Worm (Caenorhabditis elegans): ENCODE results near the gene C11H1.5.

ce11 chrX:14329348-14329747 lies 26.4 kb upstream of the C11H1.5 start:
- TF ChIP-seq snpc-4 (tag; optimal IDR thresholded peaks at IDR 0.05) (no peak), saeg-2 (GFP tag; IDR thresholded peaks at IDR 0.05) (no peak), dpl-1 (GFP tag; optimal IDR thresholded peaks at IDR 0.05) (no peak), egl-27 (tag; optimal IDR thresholded peaks at IDR 0.05) (no peak), cey-2 (tag; optimal IDR thresholded peaks at IDR 0.05; ENCODE audit: borderline replicate concordance, insufficient read depth) (no peak), dmd-8 (GFP tag; IDR thresholded peaks at IDR 0.05) (no peak), lin-1 (GFP tag; IDR thresholded peaks at IDR 0.05) (no peak), F49E8.2 (tag; optimal IDR thresholded peaks at IDR 0.05; ENCODE audit: borderline replicate concordance) (no peak), snpc-1.2 (GFP tag; IDR thresholded peaks at IDR 0.05) (no peak), T26A8.4 (GFP tag; IDR thresholded peaks at IDR 0.05) (no peak), R02D3.7 (tag; optimal IDR thresholded peaks at IDR 0.05) (no peak), pha-4 (GFP tag; IDR thresholded peaks at IDR 0.05) (no peak), pha-4 (tag; optimal IDR thresholded peaks at IDR 0.05) (no peak), skn-1 (tag; optimal IDR thresholded peaks at IDR 0.05) (no peak), T20F7.1 (GFP tag; optimal IDR thresholded peaks at IDR 0.05) (no peak)
